Worm (Caenorhabditis elegans): ENCODE data around the gene osta-1.

- TF ChIP-seq elt-3 (tag; optimal IDR thresholded peaks at IDR 0.05): no peak
- TF ChIP-seq unc-62 (GFP tag; optimal IDR thresholded peaks at IDR 0.05): no peak
- TF ChIP-seq pha-4 (tag; optimal IDR thresholded peaks at IDR 0.05): no peak
- TF ChIP-seq ces-1 (GFP tag; optimal IDR thresholded peaks at IDR 0.05): no peak
These were observed 25.1 kb downstream of the osta-1 start, which contains the start of the genes F23F1.5 and fbxc-54 for ce11 chrII:31521-31920.

All from whole organism, mixed stage, embryonic.